Fruit fly (Drosophila melanogaster) whole organism, embryonic: ENCODE measurements around the gene Rab35.

Experiments used
- CG11247 ChIP-seq: fragments of 200-800 bp; sonication (Bioruptor generic); IDR thresholded peaks from 2 replicates; pipeline ENCODE4 v1.3.6; 2022; ENCODE audit warnings: missing biosample characterization, missing genetic modification characterization
- CG11723 ChIP-seq: fragments of 200-800 bp; sonication (Bioruptor generic); optimal IDR thresholded peaks from 2 replicates; lab custom pipeline; 2017; ENCODE audit warnings: missing biosample characterization, mild to moderate bottlenecking, missing genetic modification characterization
- CG12744 ChIP-seq: fragments of 200-800 bp; sonication (Bioruptor generic); optimal IDR thresholded peaks from 2 replicates; lab custom pipeline; 2016; ENCODE audit warnings: missing biosample characterization, missing genetic modification characterization
- CG15479 ChIP-seq: fragments of 200-800 bp; sonication (Bioruptor generic); optimal IDR thresholded peaks from 3 replicates; lab custom pipeline; 2019; ENCODE audit warnings: missing biosample characterization, mild to moderate bottlenecking, missing genetic modification characterization, moderate library complexity
- CG17385 ChIP-seq: fragments of 200-800 bp; sonication (Bioruptor generic); optimal IDR thresholded peaks from 3 replicates; lab custom pipeline; 2018; ENCODE audit warnings: missing biosample characterization, mild to moderate bottlenecking, missing genetic modification characterization
- CG18476 ChIP-seq: fragments of 200-800 bp; sonication (Bioruptor generic); optimal IDR thresholded peaks from 2 replicates; lab custom pipeline; 2016; ENCODE audit warnings: missing biosample characterization, mild to moderate bottlenecking, missing genetic modification characterization
- CG2875 ChIP-seq: fragments of 200-800 bp; sonication (Bioruptor generic); optimal IDR thresholded peaks from 2 replicates; lab custom pipeline; 2017; ENCODE audit warnings: missing biosample characterization, mild to moderate bottlenecking, missing genetic modification characterization, missing genetic modification reagents
- CG30020 ChIP-seq: fragments of 200-800 bp; optimal IDR thresholded peaks from 2 replicates; lab custom pipeline; 2019; ENCODE audit warnings: missing biosample characterization, mild to moderate bottlenecking, missing genetic modification characterization, moderate library complexity
- CG32767 ChIP-seq: fragments of 200-800 bp; sonication (Bioruptor generic); IDR thresholded peaks from 2 replicates; pipeline ENCODE4 v1.3.6; 2022; ENCODE audit warnings: missing biosample characterization, missing genetic modification characterization
- CG34224 ChIP-seq: fragments of 200-800 bp; sonication (Bioruptor generic); IDR thresholded peaks from 3 replicates; pipeline ENCODE4 v1.3.6; 2022; ENCODE audit warnings: missing biosample characterization, missing genetic modification characterization; ENCODE audit not compliant: partially characterized antibody
- CG34422 ChIP-seq: fragments of 200-800 bp; sonication (Bioruptor generic); IDR thresholded peaks from 3 replicates; pipeline ENCODE4 v1.3.6; 2022; ENCODE audit warnings: missing biosample characterization, missing genetic modification characterization
- CG3726 ChIP-seq: fragments of 200-800 bp; sonication (Bioruptor generic); IDR thresholded peaks from 3 replicates; pipeline ENCODE4, ENCODE4 v1.3.6; 2022; ENCODE audit warnings: missing biosample characterization, missing genetic modification characterization
- CG3847 ChIP-seq: fragments of 200-800 bp; sonication (Bioruptor generic); IDR thresholded peaks from 2 replicates; pipeline ENCODE4 v1.3.6; 2022; ENCODE audit warnings: missing biosample characterization, missing genetic modification characterization
- CG7786 ChIP-seq: fragments of 200-800 bp; sonication (Bioruptor generic); optimal IDR thresholded peaks from 2 replicates; lab custom pipeline; 2016; ENCODE audit warnings: missing biosample characterization, missing genetic modification characterization
- CG9817 ChIP-seq: fragments of 200-800 bp; sonication (Bioruptor generic); optimal IDR thresholded peaks from 2 replicates; lab custom pipeline; 2018; ENCODE audit warnings: missing biosample characterization, mild to moderate bottlenecking, missing genetic modification characterization, moderate library complexity
- CG9876 ChIP-seq: fragments of 200-800 bp; sonication (Bioruptor generic); optimal IDR thresholded peaks from 2 replicates; lab custom pipeline; 2016; ENCODE audit warnings: missing biosample characterization, missing genetic modification characterization
- Chrac-16 ChIP-seq: fragments of 200-800 bp; sonication (Bioruptor generic); optimal IDR thresholded peaks from 3 replicates; lab custom pipeline; 2016; ENCODE audit warnings: missing biosample characterization, missing genetic modification characterization
- Dll ChIP-seq: fragments of 200-800 bp; sonication (Bioruptor generic); IDR thresholded peaks from 4 replicates; pipeline ENCODE4 v1.3.6; 2022; ENCODE audit warnings: missing biosample characterization, missing genetic modification characterization; ENCODE audit not compliant: partially characterized antibody
- Doc2 ChIP-seq: fragments of 200-800 bp; sonication (Bioruptor generic); IDR thresholded peaks from 2 replicates; pipeline ENCODE4 v1.3.6; 2022; ENCODE audit warnings: missing biosample characterization, missing genetic modification characterization
- Ets97D ChIP-seq: fragments of 200-800 bp; sonication (Bioruptor generic); optimal IDR thresholded peaks from 3 replicates; lab custom pipeline; 2016; ENCODE audit warnings: missing biosample characterization, missing genetic modification characterization
- Hand ChIP-seq: fragments of 200-800 bp; sonication (Bioruptor generic); optimal IDR thresholded peaks from 2 replicates; lab custom pipeline; 2017; ENCODE audit warnings: mild to moderate bottlenecking, missing biosample characterization, missing genetic modification reagents, missing genetic modification characterization
- Hmx ChIP-seq: fragments of 200-800 bp; sonication (Bioruptor generic); optimal IDR thresholded peaks from 2 replicates; lab custom pipeline; 2016; ENCODE audit warnings: missing biosample characterization, missing genetic modification characterization
- Hr3 ChIP-seq: fragments of 200-800 bp; sonication (Bioruptor generic); optimal IDR thresholded peaks from 3 replicates; lab custom pipeline; 2016; ENCODE audit warnings: missing biosample characterization, missing genetic modification characterization
- Lpt ChIP-seq: fragments of >200 bp; optimal IDR thresholded peaks from 2 replicates; lab custom pipeline; 2018; ENCODE audit warnings: missing biosample characterization, missing genetic modification characterization
- NFAT ChIP-seq: fragments of 200-800 bp; sonication (Bioruptor generic); IDR thresholded peaks from 2 replicates; pipeline ENCODE4 v1.3.6; 2022; ENCODE audit warnings: missing biosample characterization, missing genetic modification characterization
- PHDP ChIP-seq: fragments of 200-800 bp; sonication (Bioruptor generic); optimal IDR thresholded peaks from 3 replicates; lab custom pipeline; 2018; ENCODE audit warnings: missing biosample characterization, mild to moderate bottlenecking, missing genetic modification characterization, moderate library complexity
- Pdp1 ChIP-seq, 2 experiments: fragments of 200-800 bp; sonication (Bioruptor generic); optimal IDR thresholded peaks; 3 replicates each; lab custom pipeline; 2016; ENCODE audit warnings: missing biosample characterization in 2 of 2, missing genetic modification characterization in 2 of 2, mild to moderate bottlenecking in 1 of 2, moderate library complexity in 1 of 2
- Side ChIP-seq: fragments of 200-800 bp; sonication (Bioruptor generic); optimal IDR thresholded peaks from 2 replicates; lab custom pipeline; 2016; ENCODE audit warnings: missing biosample characterization, missing genetic modification characterization
- Sox100B ChIP-seq: fragments of 200-800 bp; sonication (Bioruptor generic); optimal IDR thresholded peaks from 3 replicates; lab custom pipeline; 2018; ENCODE audit warnings: missing biosample characterization, mild to moderate bottlenecking, missing genetic modification characterization
- Stat92E ChIP-seq, 3 experiments: fragments of >200 bp in 2 of 3; fragments of 200-800 bp in 1 of 3; sonication (Bioruptor generic) in 1 of 3; optimal IDR thresholded peaks; 2 replicates each; lab custom pipeline; 2017 to 2019; ENCODE audit warnings: missing biosample characterization in 3 of 3, missing genetic modification characterization in 3 of 3, mild to moderate bottlenecking in 1 of 3, moderate library complexity in 1 of 3
- YL-1 ChIP-seq: fragments of 200-800 bp; sonication (Bioruptor generic); optimal IDR thresholded peaks from 3 replicates; lab custom pipeline; 2017; ENCODE audit warnings: missing biosample characterization, mild to moderate bottlenecking, missing genetic modification characterization
- aop ChIP-seq: fragments of 200-800 bp; sonication (Bioruptor generic); IDR thresholded peaks from 2 replicates; pipeline ENCODE4 v1.3.6; 2022; ENCODE audit warnings: missing biosample characterization, missing genetic modification characterization
- bowl ChIP-seq: fragments of 200-800 bp; sonication (Bioruptor generic); IDR thresholded peaks from 2 replicates; pipeline ENCODE4 v1.3.6; 2022; ENCODE audit warnings: missing biosample characterization, missing genetic modification characterization
- caup ChIP-seq: fragments of 200-800 bp; sonication (Bioruptor generic); optimal IDR thresholded peaks from 3 replicates; lab custom pipeline; 2017; ENCODE audit warnings: missing biosample characterization, mild to moderate bottlenecking, missing genetic modification characterization, moderate library complexity; ENCODE audit not compliant: severe bottlenecking
- chinmo ChIP-seq: fragments of 200-800 bp; sonication (Bioruptor generic); IDR thresholded peaks from 4 replicates; pipeline ENCODE4 v1.3.6; 2022; ENCODE audit warnings: missing biosample characterization, missing genetic modification characterization; ENCODE audit not compliant: partially characterized antibody
- chm ChIP-seq: fragments of 200-800 bp; sonication (Bioruptor generic); IDR thresholded peaks from 2 replicates; pipeline ENCODE4 v1.3.6; 2022; ENCODE audit warnings: missing biosample characterization, missing genetic modification characterization
- dan ChIP-seq: fragments of 200-800 bp; sonication (Bioruptor generic); IDR thresholded peaks from 2 replicates; pipeline ENCODE4 v1.3.6; 2022; ENCODE audit warnings: missing biosample characterization, missing genetic modification characterization
- ems ChIP-seq: fragments of 200-800 bp; sonication (Bioruptor generic); optimal IDR thresholded peaks from 3 replicates; lab custom pipeline; 2016; ENCODE audit warnings: missing biosample characterization, missing genetic modification characterization
- fd3F ChIP-seq: fragments of 200-800 bp; sonication (Bioruptor generic); optimal IDR thresholded peaks from 2 replicates; lab custom pipeline; 2018; ENCODE audit warnings: missing biosample characterization, mild to moderate bottlenecking, missing genetic modification characterization, moderate library complexity
- ftz-f1 ChIP-seq: fragments of 200-800 bp; sonication (Bioruptor generic); optimal IDR thresholded peaks from 2 replicates; lab custom pipeline; 2016; ENCODE audit warnings: missing biosample characterization, missing genetic modification characterization
- ham ChIP-seq: fragments of 200-800 bp; sonication (Bioruptor generic); IDR thresholded peaks from 2 replicates; pipeline ENCODE4 v1.3.6; 2022; ENCODE audit warnings: missing biosample characterization, missing genetic modification characterization
- her ChIP-seq: fragments of 200-800 bp; sonication (Bioruptor generic); optimal IDR thresholded peaks from 2 replicates; lab custom pipeline; 2016; ENCODE audit warnings: missing biosample characterization, missing genetic modification characterization
- inv ChIP-seq: fragments of 200-800 bp; sonication (Bioruptor generic); IDR thresholded peaks from 2 replicates; pipeline ENCODE4 v1.3.6; 2022; ENCODE audit warnings: missing biosample characterization, missing genetic modification characterization; ENCODE audit not compliant: partially characterized antibody
- knrl ChIP-seq: fragments of 200-800 bp; sonication (Bioruptor generic); IDR thresholded peaks from 3 replicates; pipeline ENCODE4 v1.3.6; 2022; ENCODE audit warnings: missing biosample characterization, missing genetic modification characterization; ENCODE audit not compliant: partially characterized antibody
- pros ChIP-seq: fragments of 200-800 bp; sonication (Bioruptor generic); optimal IDR thresholded peaks from 3 replicates; lab custom pipeline; 2019; ENCODE audit warnings: missing biosample characterization, mild to moderate bottlenecking, missing genetic modification characterization, moderate library complexity
- pzg ChIP-seq: fragments of 200-800 bp; sonication (Bioruptor generic); optimal IDR thresholded peaks from 3 replicates; lab custom pipeline; 2018; ENCODE audit warnings: missing biosample characterization, mild to moderate bottlenecking, missing genetic modification characterization, moderate library complexity
- ro ChIP-seq: fragments of 200-800 bp; sonication (Bioruptor generic); IDR thresholded peaks from 2 replicates; pipeline ENCODE4 v1.3.6; 2022; ENCODE audit warnings: missing biosample characterization, missing genetic modification characterization
- sr ChIP-seq: fragments of 200-800 bp; sonication (Bioruptor generic); IDR thresholded peaks from 3 replicates; pipeline ENCODE4 v1.3.6; 2022; ENCODE audit warnings: missing biosample characterization, missing genetic modification characterization
- tap ChIP-seq: fragments of 200-800 bp; optimal IDR thresholded peaks from 3 replicates; lab custom pipeline; 2019; ENCODE audit warnings: missing biosample characterization, mild to moderate bottlenecking, missing genetic modification characterization, moderate library complexity
- tin ChIP-seq: fragments of 200-800 bp; sonication (Bioruptor generic); optimal IDR thresholded peaks from 3 replicates; lab custom pipeline; 2016; ENCODE audit warnings: missing biosample characterization, missing genetic modification characterization
- twi ChIP-seq: fragments of 200-800 bp; optimal IDR thresholded peaks from 2 replicates; lab custom pipeline; 2019; ENCODE audit warnings: missing biosample characterization, mild to moderate bottlenecking, missing genetic modification characterization, moderate library complexity

The Rab35 gene

dm6 chrX:20159679-20160140, at the start of gene Rab35 (continued):
- TF ChIP-seq bowl (GFP tag; lab: Robert Waterston, UW) (no peak), Side (no peak), CG34422 (no peak), ro (GFP tag; lab: Robert Waterston, UW) (no peak), CG11247 (GFP tag; lab: Robert Waterston, UW) (no peak), pros (GFP tag; lab: Kevin White, UChicago) (no peak), CG7786 (no peak), ham (GFP tag; lab: Robert Waterston, UW) (no peak), Sox100B (GFP tag; lab: Kevin White, UChicago) (no peak), Lpt (GFP tag; lab: Kevin White, UChicago) (no peak), CG15479 (no peak), CG18476 (GFP tag; lab: Kevin White, UChicago) (peak; percentile 28), Dll (GFP tag; lab: Robert Waterston, UW) (peak; percentile 97), fd3F (no peak), pzg (GFP tag; lab: Kevin White, UChicago) (peak; percentile 77), Hr3 (no peak), CG30020 (peak; percentile 68), PHDP (no peak), knrl (GFP tag; lab: Robert Waterston, UW) (peak; percentile 96), CG3726 (no peak), Ets97D (GFP tag; lab: Kevin White, UChicago) (peak; percentile 44), ems (GFP tag; lab: Kevin White, UChicago) (peak; percentile 6), CG9817 (tag; lab: Kevin White, UChicago) (peak; percentile 1), chinmo (GFP tag; lab: Robert Waterston, UW) (peak; percentile 72; the same call in 1 of the 4 replicates), sr (GFP tag; lab: Robert Waterston, UW) (no peak), tap (tag; lab: Kevin White, UChicago) (no peak), CG34224 (GFP tag; lab: Robert Waterston, UW) (peak; percentile 92), Hmx (GFP tag; lab: Kevin White, UChicago) (no peak), tin (GFP tag; lab: Kevin White, UChicago) (peak; percentile 18), Chrac-16 (peak; percentile 23), CG32767 (GFP tag; lab: Robert Waterston, UW) (no peak), caup (GFP tag; lab: Kevin White, UChicago) (no peak), inv (GFP tag; lab: Robert Waterston, UW) (peak; percentile 95), her (GFP tag; lab: Kevin White, UChicago) (no peak), twi (tag; lab: Kevin White, UChicago) (no peak), Hand (GFP tag; lab: Kevin White, UChicago) (no peak), CG2875 (GFP tag; lab: Kevin White, UChicago) (no peak), Pdp1 (GFP tag; optimal IDR thresholded peaks at IDR 0.05; lab: Kevin White, UChicago) (no peak), chm (GFP tag; lab: Robert Waterston, UW) (no peak), CG17385 (GFP tag; lab: Kevin White, UChicago) (no peak), CG9876 (GFP tag; lab: Kevin White, UChicago) (no peak), ftz-f1 (GFP tag; lab: Kevin White, UChicago) (no peak), CG3847 (GFP tag; lab: Robert Waterston, UW) (peak; percentile 64), YL-1 (no peak), aop (GFP tag; lab: Robert Waterston, UW) (no peak), Stat92E (GFP tag; optimal IDR thresholded peaks at IDR 0.05; lab: Kevin White, UChicago) (peak in 1 of 3 experiments; percentile 16), Doc2 (GFP tag; lab: Robert Waterston, UW) (no peak), CG11723 (GFP tag; lab: Kevin White, UChicago) (no peak), dan (GFP tag; lab: Robert Waterston, UW) (no peak), CG12744 (GFP tag; lab: Kevin White, UChicago) (no peak), NFAT (GFP tag; lab: Robert Waterston, UW) (no peak)
